3 worm cellular contexts compared by ENCODE assay signal in the genomic region with DNA sequence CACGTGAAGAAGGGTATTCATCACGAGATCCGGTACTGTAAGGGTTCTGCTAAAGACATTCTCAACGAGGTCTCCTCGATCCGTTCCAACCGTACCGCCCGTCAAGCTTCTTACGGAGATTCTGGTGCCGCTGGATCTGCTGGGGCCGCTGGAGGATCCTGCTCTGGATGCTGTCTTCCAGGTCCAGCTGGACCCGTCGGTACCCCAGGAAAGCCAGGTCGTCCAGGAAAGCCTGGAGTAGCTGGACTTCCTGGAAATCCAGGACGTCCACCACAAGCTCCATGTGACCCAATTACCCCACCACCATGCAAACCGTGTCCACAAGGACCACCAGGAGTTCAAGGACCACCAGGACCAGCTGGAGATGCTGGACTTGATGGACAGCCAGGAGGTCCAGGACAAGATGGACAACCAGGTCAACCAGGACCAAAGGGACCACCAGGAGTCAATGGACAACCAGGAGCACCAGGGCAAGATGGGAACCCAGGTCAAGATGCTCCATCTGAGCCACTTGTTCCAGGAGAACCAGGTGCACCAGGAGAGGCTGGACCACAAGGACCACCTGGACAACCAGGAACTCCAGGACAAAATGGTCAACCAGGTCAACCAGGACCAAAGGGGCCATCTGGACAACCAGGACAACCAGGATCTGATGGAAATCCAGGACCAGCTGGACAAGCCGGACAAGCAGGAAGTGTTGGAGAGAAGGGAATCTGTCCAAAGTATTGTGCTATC.
TF ChIP-seq lines count a peak whose summit lies in the region.

No protein-coding gene starts in this region.

TF ChIP-seq in whole organism, L2 larva, 48 proteins besides CTCF, POLR2A, EP300 and RAD21:
- 0 out of 2 replicates have a peak, but pooled peaks have one; percentile 87 for TF ChIP-seq ztf-1 (GFP tag; conservative IDR thresholded peaks at IDR 0.05; lab: Robert Waterston, UW)
- no peak for TF ChIP-seq lin-11 (tag; optimal IDR thresholded peaks at IDR 0.05; lab: Kevin White, UChicago)

TF ChIP-seq in whole organism, L4 larva, 104 proteins besides CTCF, POLR2A, EP300 and RAD21:
- TF ChIP-seq dmd-8 (GFP tag; IDR thresholded peaks at IDR 0.05; lab: Robert Waterston, UW) (0 out of 2 replicates have a peak, but pooled peaks have one; percentile 22), lsy-2 (tag; optimal IDR thresholded peaks at IDR 0.05; lab: Kevin White, UChicago) (no peak), hmg-1.1 (GFP tag; IDR thresholded peaks at IDR 0.05; lab: Robert Waterston, UW) (0 out of 2 replicates have a peak, but pooled peaks have one; percentile 31), set-16 (GFP tag; IDR thresholded peaks at IDR 0.05; lab: Robert Waterston, UW) (peak; percentile 94), sdz-12 (GFP tag; optimal IDR thresholded peaks at IDR 0.05; lab: Kevin White, UChicago) (peak; percentile 78), spr-1 (tag; optimal IDR thresholded peaks at IDR 0.05; lab: Kevin White, UChicago) (peak; percentile 9), lin-29 (GFP tag; IDR thresholded peaks at IDR 0.05; lab: Robert Waterston, UW) (peak; percentile 25; the same call in 1 of the 2 replicates), ces-1 (GFP tag; optimal IDR thresholded peaks at IDR 0.05; lab: Kevin White, UChicago) (no peak), aha-1 (tag; lab: Kevin White, UChicago) (peak; percentile 94)

TF ChIP-seq in whole organism, young adult, 124 proteins besides CTCF, POLR2A, EP300 and RAD21:
- TF ChIP-seq lin-26 (GFP tag; IDR thresholded peaks at IDR 0.05; lab: Robert Waterston, UW) (no peak), mes-4 (tag; optimal IDR thresholded peaks at IDR 0.05; lab: Kevin White, UChicago) (no peak), rpc-1 (optimal IDR thresholded peaks at IDR 0.05; lab: Kevin White, UChicago) (no peak), rpc-1 (tag; optimal IDR thresholded peaks at IDR 0.05; lab: Kevin White, UChicago) (no peak), zfh-2 (GFP tag; conservative IDR thresholded peaks at IDR 0.05; lab: Robert Waterston, UW) (peak; percentile 88), egrh-3 (GFP tag; IDR thresholded peaks at IDR 0.05; lab: Robert Waterston, UW) (peak; percentile 61; the same call in 1 of the 2 replicates)
